Fruit fly (Drosophila melanogaster): ENCODE results near the gene RnrL.

- TF ChIP-seq CG17385 (GFP tag; optimal IDR thresholded peaks at IDR 0.05) (no peak), cato (GFP tag; optimal IDR thresholded peaks at IDR 0.05; ENCODE audit: borderline replicate concordance) (no peak)
These were observed 35.6 kb downstream of the RnrL start, which contains the start of gene Ufd4 for dm6 chr2L:10292066-10292560.

All from whole organism, embryonic.